Fruit fly (Drosophila melanogaster) whole organism, larva: ENCODE measurements around the gene CG13364.
A peak's percentile ranks its signal among the peaks of the same experiment; 100 is the strongest.
"Not testable (repeated sequence)": the region's sequence is repeated elsewhere in the genome, so short reads cannot be mapped to it uniquely, and the experiment has no call there.

Experiments
- noc ChIP-seq: fragments of 200-800 bp; sonication (Bioruptor generic); optimal IDR thresholded peaks from 3 replicates; lab custom pipeline; 2019; ENCODE audit warnings: missing biosample characterization, mild to moderate bottlenecking, missing genetic modification characterization, moderate library complexity

Gene CG13364

DNA sequence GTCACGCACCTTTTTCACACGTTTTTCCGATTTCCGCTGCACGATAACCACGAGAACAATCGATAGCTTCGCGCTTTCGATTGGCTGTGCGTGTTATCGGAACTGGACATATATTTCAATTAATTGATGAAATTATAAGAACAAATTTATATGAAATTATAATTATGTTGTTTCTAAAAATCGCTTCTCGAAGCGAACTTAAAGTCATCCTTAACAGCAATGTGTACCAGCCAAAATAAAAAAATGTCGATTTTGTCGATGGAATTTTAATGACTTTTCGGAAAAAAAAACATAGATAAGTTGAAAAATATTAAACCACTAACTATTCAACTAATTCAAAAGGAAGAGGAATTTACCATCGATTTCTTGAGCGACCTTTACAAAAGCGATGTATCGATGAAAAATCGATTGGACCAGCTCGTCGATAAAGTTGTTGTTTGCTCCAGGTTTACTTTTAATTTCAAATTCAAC lies at the start of gene CG13364, which contains the start of gene Hinfp:
TSS of gene CG13364 (minus strand) at position 47 of the 471 bp plus-strand sequence.
TSS of gene Hinfp (plus strand) at position 386 of the 471 bp plus-strand sequence.
- no peak for TF ChIP-seq noc (tag; lab: Kevin White, UChicago)

DNA sequence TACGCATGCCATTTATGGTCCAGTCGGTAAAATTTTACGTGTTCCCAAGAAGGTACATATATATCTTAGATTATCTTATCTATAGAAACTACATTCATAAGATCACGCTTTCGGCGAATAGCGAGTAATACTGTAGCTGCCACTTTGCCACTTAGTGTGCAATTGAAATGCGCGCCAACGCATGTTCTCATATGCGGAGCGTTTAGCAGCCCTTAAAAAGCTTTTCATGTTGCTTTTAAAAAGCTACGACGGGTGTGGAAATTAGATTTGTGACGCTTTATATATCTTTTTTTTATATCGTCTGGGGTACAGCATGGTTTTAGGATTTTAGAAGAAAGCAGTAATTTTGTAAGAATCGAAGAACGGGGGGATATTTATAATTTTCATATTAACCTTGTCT lies 33.0 kb upstream of the CG13364 start:
- TF ChIP-seq noc (tag; lab: Kevin White, UChicago): no peak

DNA sequence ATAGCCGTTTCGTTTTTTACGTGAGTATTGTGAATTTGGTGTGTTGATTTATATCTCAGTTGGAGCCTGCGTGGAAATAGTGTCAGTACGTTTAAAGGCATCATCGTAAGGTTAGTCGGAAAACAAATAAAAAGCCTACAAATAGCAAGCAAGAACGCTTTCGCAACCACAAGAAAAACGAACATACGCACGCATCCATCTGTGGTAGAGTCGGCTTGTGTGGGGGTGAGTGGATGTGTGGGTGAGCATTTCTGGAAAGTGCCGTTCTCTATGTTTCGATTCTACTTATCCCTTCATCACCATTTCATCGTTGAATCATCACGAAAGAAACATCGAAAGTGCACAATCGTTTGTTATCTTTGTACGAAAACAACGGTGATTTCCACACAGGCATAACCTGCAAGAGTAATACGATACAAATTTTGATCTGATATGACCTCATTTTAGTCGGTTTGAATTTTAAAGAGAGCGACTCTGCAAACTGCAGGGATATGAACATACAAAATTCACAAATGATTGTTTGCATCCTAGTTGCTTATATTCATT lies 31.4 kb upstream of the CG13364 start:
- TF ChIP-seq noc (tag; lab: Kevin White, UChicago): no peak

DNA sequence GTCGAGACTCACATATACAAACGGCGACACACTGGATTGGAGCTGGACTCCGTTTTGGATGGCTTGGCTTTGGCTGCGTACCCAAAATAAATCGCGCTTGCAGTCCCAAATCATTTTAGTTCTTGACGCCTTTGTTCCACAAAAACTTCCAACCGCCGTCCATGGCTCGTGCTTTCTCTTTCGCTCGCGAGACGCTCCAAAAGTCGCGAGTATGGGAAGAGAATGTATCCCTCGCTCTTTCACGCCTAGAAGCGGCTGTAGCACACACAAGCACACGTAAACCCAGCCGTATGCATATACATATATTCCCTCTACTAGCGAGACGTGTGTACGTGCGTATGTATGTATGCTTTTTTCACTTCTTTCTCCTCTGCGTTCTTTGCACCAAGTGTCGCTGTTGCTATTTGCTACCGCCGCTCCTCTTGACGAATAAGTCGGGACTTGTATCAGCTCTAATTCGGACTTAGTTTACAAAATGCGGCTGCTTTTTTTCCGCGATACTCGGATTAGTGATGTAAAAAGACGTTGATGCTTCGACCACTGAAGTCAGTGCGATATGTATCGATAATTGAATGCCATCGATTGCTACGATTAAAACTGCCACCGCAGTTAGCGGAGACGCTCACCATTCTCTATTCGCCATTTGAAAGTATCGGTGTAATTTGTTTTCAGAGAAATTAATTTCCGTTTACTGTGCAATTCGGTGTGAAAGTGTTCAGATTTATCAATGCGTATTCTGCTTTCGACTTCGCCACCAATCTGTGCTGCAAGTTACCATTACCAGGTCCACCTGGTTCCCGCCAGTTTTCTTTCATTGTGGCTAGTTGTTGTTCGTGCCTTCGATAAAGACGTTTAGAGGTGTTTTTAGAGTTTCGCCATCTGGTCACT lies 30.7 kb upstream of the CG13364 start, which contains the start of the genes Hmt4-20 and SkpA:
TSS of gene Hmt4-20 (minus strand) at position 542 of the 888 bp plus-strand sequence.
TSS of gene SkpA (plus strand) at position 623 of the 888 bp plus-strand sequence.
- TF ChIP-seq noc (tag; lab: Kevin White, UChicago): peak; percentile 29

DNA sequence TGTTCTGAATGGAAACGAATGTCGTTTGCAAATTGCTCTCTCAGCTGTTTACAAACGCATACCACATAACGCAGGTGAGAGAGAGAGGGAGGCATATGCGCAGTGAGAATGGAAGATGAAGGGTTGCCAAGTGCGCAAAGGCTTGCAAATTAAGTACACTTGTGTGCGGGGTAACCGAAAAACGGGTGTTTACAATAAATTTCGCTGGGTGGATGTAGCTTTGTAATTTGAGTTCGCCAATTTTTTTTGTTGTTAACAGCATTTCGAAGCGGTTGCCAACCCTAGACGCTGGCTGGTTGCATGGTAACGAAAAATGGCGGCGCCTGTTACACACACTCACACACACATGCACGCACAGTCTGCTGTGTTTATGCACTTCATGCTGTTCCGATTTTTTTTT lies 29.9 kb upstream of the CG13364 start:
- peak; percentile 91 for TF ChIP-seq noc (tag; lab: Kevin White, UChicago)

DNA sequence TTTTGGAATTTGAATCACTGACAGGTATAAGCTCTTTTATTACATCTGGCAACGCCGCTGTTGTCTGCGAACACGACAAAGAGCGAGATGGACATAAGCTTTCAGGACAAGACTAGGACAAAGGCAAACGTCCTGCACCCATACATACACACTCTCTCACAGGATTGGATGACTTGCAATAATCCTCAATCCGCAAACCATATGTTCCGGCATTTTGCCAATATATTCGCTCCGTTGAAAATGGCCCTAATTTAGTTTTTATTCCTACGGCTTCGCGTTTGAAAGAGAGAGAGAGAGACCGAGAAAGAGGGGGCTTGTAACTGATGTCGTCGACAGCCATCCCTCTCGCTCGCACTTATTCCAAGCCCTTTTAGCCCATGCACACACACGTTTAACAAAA lies 29.2 kb upstream of the CG13364 start:
- TF ChIP-seq noc (tag; lab: Kevin White, UChicago): no peak

DNA sequence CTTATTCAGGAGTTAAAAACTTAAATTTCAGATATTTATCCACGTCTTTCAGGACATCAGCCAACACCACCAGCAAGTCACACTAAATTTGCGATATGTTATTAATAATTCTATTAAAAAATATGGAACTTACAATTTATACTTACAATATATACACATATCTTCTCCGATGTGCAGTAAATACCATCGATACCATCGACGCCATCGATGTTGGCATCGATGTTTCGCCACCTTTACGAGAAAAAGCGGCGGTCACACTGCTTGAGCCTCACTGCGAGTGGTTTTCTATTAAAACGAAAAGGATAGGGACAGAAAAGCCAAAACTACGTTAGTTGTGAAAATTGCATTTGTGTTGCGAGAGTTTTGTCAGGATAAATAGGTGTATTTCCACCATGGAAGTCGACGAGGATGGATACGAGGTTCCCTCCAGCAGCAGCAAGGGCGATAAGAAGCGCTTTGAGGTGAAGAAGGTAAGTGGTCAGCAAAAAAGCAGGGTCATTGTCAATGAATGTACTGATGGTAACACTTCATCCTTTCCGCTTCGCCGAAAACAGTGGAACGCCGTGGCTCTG lies 22.1 kb upstream of the CG13364 start, which contains the start of gene Roc1a:
TSS of gene Roc1a (plus strand) at position 249 of the 572 bp plus-strand sequence.
- no peak for TF ChIP-seq noc (tag; lab: Kevin White, UChicago)

DNA sequence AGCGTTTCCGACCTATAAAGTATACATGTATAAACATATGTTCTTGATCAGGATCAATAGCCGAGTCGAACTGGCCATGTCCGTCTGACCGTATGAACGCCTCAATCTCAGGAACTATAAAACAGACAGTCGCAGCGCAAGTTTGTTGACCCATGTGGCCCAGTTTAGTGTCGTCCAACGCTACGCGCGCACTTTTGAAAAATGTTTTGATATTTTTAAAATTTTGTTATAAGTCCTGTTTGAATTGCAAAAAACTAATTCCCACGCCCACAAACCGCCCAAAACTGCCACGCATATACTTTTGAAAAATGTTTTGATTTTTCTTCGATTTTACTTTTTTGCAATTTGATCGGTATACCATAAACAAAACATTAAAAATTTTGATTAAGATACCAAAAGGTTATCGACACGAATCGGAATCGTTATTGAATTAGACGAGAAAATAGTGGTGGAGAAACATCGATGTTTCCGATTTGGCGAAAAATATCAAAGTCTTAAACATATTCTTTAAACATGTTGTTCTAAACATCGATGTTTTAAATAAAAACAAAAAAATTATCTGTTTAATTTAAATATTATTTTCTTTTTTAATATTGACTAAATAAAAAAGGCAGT lies 21.5 kb upstream of the CG13364 start:
- no peak for TF ChIP-seq noc (tag; lab: Kevin White, UChicago)

DNA sequence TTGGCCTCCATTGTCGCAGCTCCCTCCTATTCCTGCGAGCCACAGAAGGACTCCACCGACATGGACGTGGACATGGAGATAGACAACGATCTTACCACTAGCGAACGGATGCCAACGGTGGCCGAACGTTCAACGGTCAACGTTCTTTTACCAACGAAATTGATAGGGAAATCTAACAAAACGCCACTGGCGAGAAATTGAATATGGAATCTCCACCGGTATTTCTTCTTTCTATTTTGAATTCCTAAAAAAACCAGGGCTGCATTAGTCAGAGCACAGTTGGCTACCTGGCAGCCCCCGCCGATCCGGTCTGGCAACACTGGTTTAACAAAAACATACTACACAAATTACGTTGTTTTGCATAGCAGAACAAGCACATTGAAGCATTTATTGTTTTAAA lies 19.5 kb upstream of the CG13364 start, which contains the start of gene CG13367:
TSS of gene CG13367 (plus strand) at position 301 of the 400 bp plus-strand sequence.
- not testable (repeated sequence) for TF ChIP-seq noc (tag; lab: Kevin White, UChicago)

DNA sequence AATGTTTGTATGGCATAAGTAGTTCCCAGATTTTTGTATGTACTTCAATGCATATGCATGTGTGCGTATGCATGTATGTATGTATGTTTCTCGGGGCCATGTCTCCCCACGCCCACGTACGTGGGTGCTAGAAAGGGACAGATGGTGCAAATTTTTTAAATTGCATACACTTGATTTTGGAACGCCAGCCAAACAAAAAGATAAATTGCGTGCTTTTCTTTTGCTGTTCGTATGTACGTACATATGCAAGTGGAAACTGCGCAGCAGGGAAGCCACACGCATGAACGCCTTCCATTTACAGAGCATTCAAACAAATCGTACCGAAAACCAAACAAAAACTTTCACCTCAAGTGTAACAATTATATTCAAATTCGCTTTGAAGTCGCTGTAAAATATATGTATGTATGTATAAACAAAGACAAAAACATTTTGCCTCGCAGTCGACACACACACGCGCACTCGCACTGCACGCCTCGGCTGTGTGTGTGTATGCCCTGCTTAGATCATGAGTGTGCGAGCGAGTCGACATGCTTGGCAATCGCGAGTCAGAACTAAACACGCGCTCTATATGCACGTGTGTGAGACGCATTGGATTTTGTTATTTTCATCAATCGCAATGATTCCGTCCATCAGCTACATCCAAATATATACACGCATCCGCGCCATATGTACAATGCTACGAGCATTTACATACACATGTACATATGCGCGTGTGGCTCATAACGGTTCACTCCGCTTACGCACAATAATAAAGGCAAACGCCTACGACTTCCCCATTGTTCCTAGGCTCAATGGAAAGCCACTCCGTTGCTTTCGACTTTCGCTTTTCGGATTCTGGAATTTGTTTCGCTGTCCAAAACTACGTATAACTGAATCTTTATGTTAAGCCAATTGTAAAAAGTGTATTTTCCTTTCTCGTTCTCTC lies 11.9 kb upstream of the CG13364 start:
- no peak for TF ChIP-seq noc (tag; lab: Kevin White, UChicago)

DNA sequence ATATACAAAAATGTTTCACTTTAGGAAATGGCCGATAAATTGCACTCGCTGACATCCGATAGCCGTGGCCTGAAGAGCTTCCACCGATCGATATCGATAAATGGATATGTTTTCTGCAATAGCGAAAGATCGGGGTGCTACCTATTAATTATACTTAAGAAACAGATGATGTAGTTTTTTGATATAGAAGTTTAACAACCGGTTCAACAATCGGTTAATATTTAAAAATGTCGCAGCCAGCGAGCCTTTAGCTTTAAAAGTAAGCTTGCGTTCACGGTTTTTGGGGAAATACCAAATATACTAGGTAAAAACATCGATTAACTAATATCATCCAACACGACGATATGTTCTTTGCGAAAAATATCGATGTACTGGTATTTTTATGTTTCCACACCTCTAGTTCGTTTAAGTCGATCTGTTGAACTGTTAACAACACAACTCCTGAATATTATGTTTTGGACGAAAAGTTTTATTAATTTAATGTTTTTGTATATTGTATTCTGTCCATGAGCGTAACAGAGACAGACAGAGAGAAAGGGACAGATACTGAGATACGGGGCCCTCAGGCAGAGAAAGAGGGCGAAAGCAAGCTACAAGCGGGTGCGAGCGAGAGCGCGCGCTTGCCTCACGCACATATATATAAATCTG lies 10.6 kb upstream of the CG13364 start, which contains the start of gene Dredd:
TSS of gene Dredd (minus strand) at position 51 of the 648 bp plus-strand sequence.
- TF ChIP-seq noc (tag; lab: Kevin White, UChicago): no peak

DNA sequence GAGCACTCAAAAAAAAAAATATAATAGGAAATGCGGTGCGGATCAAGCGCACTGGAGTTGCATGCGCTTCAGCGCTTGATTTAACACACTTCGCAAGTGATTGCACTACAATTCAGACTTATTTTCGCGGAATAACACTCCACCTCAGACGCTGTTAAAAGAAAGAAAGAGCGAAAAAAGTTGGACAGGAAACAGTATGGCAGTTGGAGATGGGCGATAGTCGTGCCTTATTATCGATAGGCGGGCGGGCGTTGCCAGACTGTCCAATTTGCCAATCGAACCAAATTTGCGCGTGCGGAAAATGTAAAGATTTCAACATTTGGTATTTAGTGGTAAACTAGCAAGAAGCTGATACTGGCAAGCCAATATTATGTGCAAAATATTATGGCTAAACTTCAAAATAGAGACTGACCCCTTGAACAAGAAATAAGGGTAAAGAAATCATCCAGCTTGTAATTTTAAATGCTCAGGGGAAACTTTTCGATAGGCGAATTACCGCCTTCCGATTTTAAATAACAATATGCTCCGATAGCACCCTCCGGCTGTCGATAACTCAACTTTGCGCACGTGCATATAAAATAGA lies 4.3 kb upstream of the CG13364 start, which contains the start of the genes RpL36 and Mybbp1A:
TSS of gene RpL36 (minus strand) at position 245 of the 583 bp plus-strand sequence.
TSS of gene Mybbp1A (plus strand) at position 535 of the 583 bp plus-strand sequence.
- TF ChIP-seq noc (tag; lab: Kevin White, UChicago): peak; percentile 69

DNA sequence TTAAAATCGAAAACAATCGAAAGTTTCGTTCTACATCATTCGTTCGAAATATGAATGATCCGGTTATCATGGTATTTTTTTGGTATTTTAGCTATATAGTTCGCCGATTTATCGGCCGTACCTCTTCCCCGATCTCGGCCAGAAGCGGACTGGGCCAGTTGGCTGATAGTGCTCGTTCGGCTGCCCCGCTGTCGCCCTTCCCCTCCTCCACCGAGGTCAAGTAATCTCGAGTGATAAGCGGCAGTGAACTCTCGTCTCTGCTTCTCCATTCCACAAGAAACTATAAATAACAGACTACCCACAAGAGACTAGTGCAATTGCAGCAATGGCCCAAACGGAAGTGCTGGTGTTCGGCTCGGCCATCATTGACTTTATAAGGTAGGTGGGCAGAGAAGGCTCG lies 1.6 kb downstream of the CG13364 start, which contains the start of gene CG13369:
TSS of gene CG13369 (plus strand) at position 112 of the 400 bp plus-strand sequence.
- TF ChIP-seq noc (tag; lab: Kevin White, UChicago): no peak
